Fruit fly (Drosophila melanogaster): ENCODE data around the gene CG14313.

The CG14313 gene

dm6 chr3R:18146629-18147028 is 45.1 kb downstream of the CG14313 start:
- peak; percentile 10 for TF ChIP-seq CG6276 (GFP tag; optimal IDR thresholded peaks at IDR 0.05)
- TF ChIP-seq CG16779 (tag; optimal IDR thresholded peaks at IDR 0.05): peak; percentile 4
- TF ChIP-seq CG6854 (GFP tag; optimal IDR thresholded peaks at IDR 0.05): peak; percentile 23
- TF ChIP-seq fd59A (GFP tag; optimal IDR thresholded peaks at IDR 0.05): peak; percentile 1
- no peak for TF ChIP-seq Gug (GFP tag; IDR thresholded peaks at IDR 0.05)
- TF ChIP-seq svp (GFP tag): peak; percentile 55
- no peak for TF ChIP-seq Met (GFP tag; optimal IDR thresholded peaks at IDR 0.05)
- peak; percentile 63 to 90 for TF ChIP-seq ss (GFP tag; optimal IDR thresholded peaks at IDR 0.05)
- TF ChIP-seq Blimp-1 (GFP tag; optimal IDR thresholded peaks at IDR 0.05): no peak
- peak; percentile 4 for TF ChIP-seq CG1621 (tag; optimal IDR thresholded peaks at IDR 0.05)
- TF ChIP-seq Hr39 (GFP tag; optimal IDR thresholded peaks at IDR 0.05): no peak
- TF ChIP-seq CG34406 (GFP tag; optimal IDR thresholded peaks at IDR 0.05): peak; percentile 6
- peak; percentile 28 for TF ChIP-seq Lpt (GFP tag; optimal IDR thresholded peaks at IDR 0.05)
- peak; percentile 1 for TF ChIP-seq CG8632 (GFP tag; optimal IDR thresholded peaks at IDR 0.05)
- TF ChIP-seq lz (GFP tag; optimal IDR thresholded peaks at IDR 0.05): no peak
- peak; percentile 72 for TF ChIP-seq CG6808 (GFP tag; optimal IDR thresholded peaks at IDR 0.05)
- TF ChIP-seq CG15336 (GFP tag; IDR thresholded peaks at IDR 0.05): peak; percentile 40; the same call in 1 of the 2 replicates
- TF ChIP-seq CG3032 (tag; optimal IDR thresholded peaks at IDR 0.05): peak; percentile 29
- TF ChIP-seq CG6163 (GFP tag; IDR thresholded peaks at IDR 0.05): peak; percentile 82
- TF ChIP-seq eg (GFP tag; IDR thresholded peaks at IDR 0.05): no peak; the same call in 2 of the 3 replicates
- TF ChIP-seq Sox15 (GFP tag; optimal IDR thresholded peaks at IDR 0.05): no peak
- peak; percentile 46 for TF ChIP-seq dsx (GFP tag; optimal IDR thresholded peaks at IDR 0.05; ENCODE audit: poor library complexity, severe bottlenecking)
- peak; percentile 43 for TF ChIP-seq Ets96B (tag; optimal IDR thresholded peaks at IDR 0.05)
- TF ChIP-seq Eip78C (GFP tag): peak; percentile 54
- TF ChIP-seq CG7368 (GFP tag; optimal IDR thresholded peaks at IDR 0.05): no peak
- peak; percentile 56; the same call in 1 of the 3 replicates for TF ChIP-seq CG8119 (GFP tag; IDR thresholded peaks at IDR 0.05)
- TF ChIP-seq CG9139 (GFP tag; optimal IDR thresholded peaks at IDR 0.05): peak; percentile 83
- TF ChIP-seq spab (GFP tag; optimal IDR thresholded peaks at IDR 0.05): peak; percentile 67

- TF ChIP-seq svp (GFP tag) (peak; percentile 35), CG11902 (GFP tag; optimal IDR thresholded peaks at IDR 0.05) (no peak)
These were observed 46.9 kb downstream of the CG14313 start for dm6 chr3R:18144853-18145252.

Measured in whole organism, prepupa.